Fruit fly (Drosophila melanogaster) Kc167 (cell line): ENCODE measurements around the gene DIP-iota.

ENCODE experiments used
- Myc ChIP-seq: fragments of >200 bp; optimal IDR thresholded peaks from 2 replicates; lab custom pipeline; 2017; ENCODE audit warnings: missing external identifiers
- Sin3A ChIP-seq: fragments of >200 bp; optimal IDR thresholded peaks from 2 replicates; lab custom pipeline; 2018; ENCODE audit warnings: missing external identifiers
- h ChIP-seq: fragments of >200 bp; optimal IDR thresholded peaks from 3 replicates; lab custom pipeline; 2018; ENCODE audit warnings: missing external identifiers

dm6 chr2L:6644421-6645059 is 23.0 kb upstream of the DIP-iota start:
- TF ChIP-seq h (lab: Kevin White, UChicago) (no peak), Myc (no peak), Sin3A (lab: Kevin White, UChicago) (no peak)
